Worm (Caenorhabditis elegans): Measurements from ENCODE around the gene xtr-2.

ce11 chrX:12343279-12343678 lies 27.9 kb downstream of the xtr-2 start, which contains the start of the genes nspc-9 and nspc-10:
- TF ChIP-seq aptf-3 (GFP tag; IDR thresholded peaks at IDR 0.05) (no peak), B0336.3 (GFP tag; IDR thresholded peaks at IDR 0.05) (no peak), let-607 (tag; optimal IDR thresholded peaks at IDR 0.05) (no peak), egl-18 (GFP tag; IDR thresholded peaks at IDR 0.05) (no peak), fkh-3 (tag; optimal IDR thresholded peaks at IDR 0.05) (no peak), F55B11.4 (tag; optimal IDR thresholded peaks at IDR 0.05; ENCODE audit: borderline replicate concordance, insufficient read depth) (no peak), ama-1 (optimal IDR thresholded peaks at IDR 0.05) (no peak), ama-1 (GFP tag; optimal IDR thresholded peaks at IDR 0.05) (no peak), tbx-9 (tag; optimal IDR thresholded peaks at IDR 0.05; ENCODE audit: borderline replicate concordance) (no peak), snpc-1.3 (tag; optimal IDR thresholded peaks at IDR 0.05; ENCODE audit: insufficient read depth) (no peak), lsl-1 (GFP tag; optimal IDR thresholded peaks at IDR 0.05) (no peak)

All from whole organism, young adult.